Worm (Caenorhabditis elegans) whole organism, early embryonic: Measurements from ENCODE around the gene sfxn-1.1.

Experiments used
- B0310.2 ChIP-seq: sonication (generic microtip); optimal IDR thresholded peaks from 2 replicates; lab custom pipeline; 2016; ENCODE audit warnings: mild to moderate bottlenecking, missing genetic modification characterization, missing compliant biosample characterization
- aly-1 ChIP-seq: sonication (generic microtip); optimal IDR thresholded peaks from 2 replicates; lab custom pipeline; 2016; ENCODE audit warnings: missing genetic modification characterization, missing compliant biosample characterization
- ama-1 ChIP-seq: fragments of 150-350 bp; optimal IDR thresholded peaks from 2 replicates; lab custom pipeline; 2014
- ets-7 ChIP-seq: sonication (generic microtip); optimal IDR thresholded peaks from 2 replicates; lab custom pipeline; 2016; ENCODE audit warnings: missing genotype, missing genetic modification characterization, missing compliant biosample characterization
- flt-1 ChIP-seq: fragments of 200-800 bp; sonication (Bioruptor generic); IDR thresholded peaks from 2 replicates; pipeline ENCODE4 v1.3.6; 2022; ENCODE audit warnings: missing genetic modification characterization, missing compliant biosample characterization
- hmbx-1 ChIP-seq: sonication (generic microtip); optimal IDR thresholded peaks from 2 replicates; lab custom pipeline; 2016; ENCODE audit warnings: mild to moderate bottlenecking, missing genetic modification characterization, missing compliant biosample characterization
- hmg-4 ChIP-seq: fragments of 200-800 bp; sonication (Bioruptor generic); optimal IDR thresholded peaks from 2 replicates; lab custom pipeline; 2018; ENCODE audit warnings: mild to moderate bottlenecking, missing genetic modification characterization, missing compliant biosample characterization
- hnd-1 ChIP-seq: sonication (generic microtip); optimal IDR thresholded peaks from 2 replicates; lab custom pipeline; 2016; ENCODE audit warnings: missing genetic modification characterization, missing compliant biosample characterization
- pes-1 ChIP-seq: fragments of 200-800 bp; sonication (Bioruptor generic); IDR thresholded peaks from 2 replicates; pipeline ENCODE4 v1.3.6; 2022; ENCODE audit warnings: missing genetic modification reagents, missing genetic modification characterization, missing compliant biosample characterization
- tra-4 ChIP-seq: sonication (generic microtip); optimal IDR thresholded peaks from 2 replicates; lab custom pipeline; 2017; ENCODE audit warnings: missing genetic modification characterization, missing compliant biosample characterization

DNA sequence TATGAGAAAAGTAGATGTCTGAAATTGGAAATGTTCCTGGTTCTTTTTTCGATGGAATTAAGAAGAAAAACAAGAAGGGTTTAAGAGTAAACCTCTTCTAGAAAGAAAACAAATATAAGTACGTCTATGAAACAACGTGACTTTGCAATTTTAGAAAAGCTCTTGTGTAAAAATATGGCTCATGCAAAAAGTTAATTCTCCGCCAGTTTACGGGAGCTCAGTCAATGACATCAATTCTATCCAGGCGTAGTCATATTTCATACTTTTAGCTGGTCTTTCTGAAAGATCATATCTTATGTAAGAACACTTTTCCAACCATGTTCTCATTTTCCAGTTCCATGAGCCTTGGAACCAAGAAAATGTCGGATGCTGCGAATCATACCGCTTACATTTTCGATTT lies 28.8 kb downstream of the sfxn-1.1 start:
- TF ChIP-seq ets-7 (no peak), ama-1 (no peak), flt-1 (GFP tag; lab: Robert Waterston, UW) (no peak), hnd-1 (tag; lab: Kevin White, UChicago) (no peak), pes-1 (GFP tag; lab: Robert Waterston, UW) (no peak), tra-4 (tag; lab: Kevin White, UChicago) (no peak), hmbx-1 (tag; lab: Kevin White, UChicago) (no peak), aly-1 (tag; lab: Kevin White, UChicago) (no peak), B0310.2 (tag; lab: Kevin White, UChicago) (no peak), hmg-4 (GFP tag; lab: Kevin White, UChicago) (no peak)
